Fruit fly (Drosophila melanogaster) whole organism, embryonic: ENCODE results near the gene Drsl2.

Source experiments
- Blimp-1 ChIP-seq: fragments of 200-800 bp; sonication (Bioruptor generic); optimal IDR thresholded peaks from 3 replicates; lab custom pipeline; 2018; ENCODE audit warnings: missing biosample characterization, missing genetic modification characterization, mild to moderate bottlenecking, moderate library complexity, missing genetic modification reagents
- CG10209 ChIP-seq: fragments of 200-800 bp; sonication (Bioruptor generic); optimal IDR thresholded peaks from 3 replicates; lab custom pipeline; 2017; ENCODE audit warnings: missing biosample characterization, mild to moderate bottlenecking, missing genetic modification characterization, missing genetic modification reagents
- CG12744 ChIP-seq: fragments of 200-800 bp; sonication (Bioruptor generic); optimal IDR thresholded peaks from 2 replicates; lab custom pipeline; 2016; ENCODE audit warnings: missing biosample characterization, missing genetic modification characterization
- CG1529 ChIP-seq: fragments of 200-800 bp; sonication (Bioruptor generic); optimal IDR thresholded peaks from 3 replicates; lab custom pipeline; 2018; ENCODE audit warnings: missing biosample characterization, missing genetic modification characterization
- CG17361 ChIP-seq: fragments of 200-800 bp; sonication (Bioruptor generic); IDR thresholded peaks from 3 replicates; pipeline ENCODE4 v1.3.6; 2022; ENCODE audit warnings: missing biosample characterization, missing genetic modification characterization
- CG18476 ChIP-seq: fragments of 200-800 bp; sonication (Bioruptor generic); optimal IDR thresholded peaks from 2 replicates; lab custom pipeline; 2016; ENCODE audit warnings: missing biosample characterization, mild to moderate bottlenecking, missing genetic modification characterization
- CG18599 ChIP-seq: fragments of 200-800 bp; sonication (Bioruptor generic); optimal IDR thresholded peaks from 3 replicates; lab custom pipeline; 2017; ENCODE audit warnings: missing biosample characterization, missing genetic modification characterization, mild to moderate bottlenecking, moderate library complexity, missing genetic modification reagents
- CG18764 ChIP-seq: fragments of 200-800 bp; sonication (Bioruptor generic); optimal IDR thresholded peaks from 3 replicates; lab custom pipeline; 2016; ENCODE audit warnings: missing biosample characterization, missing genetic modification characterization
- CG2129 ChIP-seq: fragments of 200-800 bp; sonication (Bioruptor generic); IDR thresholded peaks from 2 replicates; pipeline ENCODE4 v1.3.6; 2022; ENCODE audit warnings: missing biosample characterization, missing genetic modification characterization; ENCODE audit not compliant: partially characterized antibody
- CG2678 ChIP-seq: fragments of 200-800 bp; sonication (Bioruptor generic); optimal IDR thresholded peaks from 3 replicates; lab custom pipeline; 2019; ENCODE audit warnings: missing biosample characterization, mild to moderate bottlenecking, missing genetic modification characterization, moderate library complexity
- CG2889 ChIP-seq: fragments of 200-800 bp; sonication (Bioruptor generic); IDR thresholded peaks from 3 replicates; pipeline ENCODE4 v1.3.6; 2022; ENCODE audit warnings: missing biosample characterization, missing genetic modification characterization
- CG32772 ChIP-seq: fragments of 200-800 bp; sonication (Bioruptor generic); IDR thresholded peaks from 2 replicates; pipeline ENCODE4 v1.3.6; 2022; ENCODE audit warnings: missing biosample characterization, missing genetic modification characterization
- CG34422 ChIP-seq: fragments of 200-800 bp; sonication (Bioruptor generic); IDR thresholded peaks from 3 replicates; pipeline ENCODE4 v1.3.6; 2022; ENCODE audit warnings: missing biosample characterization, missing genetic modification characterization
- CG3726 ChIP-seq: fragments of 200-800 bp; sonication (Bioruptor generic); IDR thresholded peaks from 3 replicates; pipeline ENCODE4, ENCODE4 v1.3.6; 2022; ENCODE audit warnings: missing biosample characterization, missing genetic modification characterization
- CG3838 ChIP-seq: fragments of 200-800 bp; sonication (Bioruptor generic); optimal IDR thresholded peaks from 3 replicates; lab custom pipeline; 2016; ENCODE audit warnings: missing biosample characterization, missing genetic modification characterization
- CG4360 ChIP-seq: fragments of 200-800 bp; sonication (Bioruptor generic); IDR thresholded peaks from 2 replicates; pipeline ENCODE4 v1.3.6; 2022; ENCODE audit warnings: missing biosample characterization, missing genetic modification characterization
- CG4404 ChIP-seq: fragments of 200-800 bp; sonication (Bioruptor generic); IDR thresholded peaks from 2 replicates; pipeline ENCODE4 v1.3.6; 2022; ENCODE audit warnings: missing biosample characterization, missing genetic modification characterization
- Camta ChIP-seq: fragments of 200-800 bp; sonication (Bioruptor generic); optimal IDR thresholded peaks from 2 replicates; lab custom pipeline; 2016; ENCODE audit warnings: missing biosample characterization, missing genetic modification characterization
- Dip2 ChIP-seq: fragments of 200-800 bp; sonication (Bioruptor generic); IDR thresholded peaks from 2 replicates; pipeline ENCODE4 v1.3.6; 2022; ENCODE audit warnings: missing biosample characterization, missing genetic modification characterization
- Dref ChIP-seq: fragments of 200-800 bp; sonication (Bioruptor generic); IDR thresholded peaks from 2 replicates; pipeline ENCODE4 v1.3.6; 2022; ENCODE audit warnings: missing biosample characterization, missing genetic modification characterization
- H2.0 ChIP-seq: fragments of 200-800 bp; sonication (Bioruptor generic); IDR thresholded peaks from 2 replicates; pipeline ENCODE4 v1.3.6; 2022; ENCODE audit warnings: missing biosample characterization, missing genetic modification characterization
- HmgZ ChIP-seq: fragments of 200-800 bp; sonication (Bioruptor generic); optimal IDR thresholded peaks from 2 replicates; lab custom pipeline; 2018; ENCODE audit warnings: missing biosample characterization, mild to moderate bottlenecking, missing genetic modification characterization
- Mad ChIP-seq: fragments of 200-800 bp; sonication (Bioruptor generic); optimal IDR thresholded peaks from 2 replicates; lab custom pipeline; 2016; ENCODE audit warnings: missing biosample characterization, missing genetic modification characterization
- NC2β ChIP-seq: fragments of 200-800 bp; sonication (Bioruptor generic); optimal IDR thresholded peaks from 2 replicates; lab custom pipeline; 2016; ENCODE audit warnings: missing biosample characterization, missing genetic modification characterization
- Nf-YC ChIP-seq: fragments of 200-800 bp; optimal IDR thresholded peaks from 3 replicates; lab custom pipeline; 2019; ENCODE audit warnings: missing biosample characterization, mild to moderate bottlenecking, missing genetic modification characterization, moderate library complexity
- Optix ChIP-seq: fragments of 200-800 bp; sonication (Bioruptor generic); IDR thresholded peaks from 3 replicates; pipeline ENCODE4 v1.3.6; 2022; ENCODE audit warnings: missing biosample characterization, missing genetic modification characterization
- Rfx ChIP-seq: fragments of 200-800 bp; sonication (Bioruptor generic); IDR thresholded peaks from 2 replicates; pipeline ENCODE4 v1.3.6; 2022; ENCODE audit warnings: missing biosample characterization, missing genetic modification characterization
- Spps ChIP-seq: fragments of 200-800 bp; sonication (Bioruptor generic); optimal IDR thresholded peaks from 2 replicates; lab custom pipeline; 2018; ENCODE audit warnings: missing biosample characterization, mild to moderate bottlenecking, missing genetic modification characterization
- Trl ChIP-seq, 3 experiments: fragments of >200 bp in 2 of 3; fragments of 200-800 bp in 1 of 3; sonication (Bioruptor generic) in 1 of 3; optimal IDR thresholded peaks; 2 replicates in 1 of 3; 3 replicates in 2 of 3; lab custom pipeline; 2016 to 2017; ENCODE audit warnings: missing biosample characterization in 1 of 3, missing genetic modification characterization in 1 of 3
- Usf ChIP-seq: fragments of 200-800 bp; sonication (Bioruptor generic); optimal IDR thresholded peaks from 2 replicates; lab custom pipeline; 2017; ENCODE audit warnings: missing genotype, missing biosample characterization, missing genetic modification characterization
- bsh ChIP-seq, 2 experiments: fragments of 200-800 bp; sonication (Bioruptor generic); optimal IDR thresholded peaks; 2 replicates each; lab custom pipeline; 2017 to 2018; ENCODE audit warnings: mild to moderate bottlenecking in 2 of 2, missing biosample characterization in 2 of 2, missing genetic modification characterization in 2 of 2, moderate library complexity in 1 of 2
- cas ChIP-seq: fragments of 200-800 bp; sonication (Bioruptor generic); IDR thresholded peaks from 2 replicates; pipeline ENCODE4 v1.3.6; 2022; ENCODE audit warnings: missing biosample characterization, missing genetic modification characterization
- caup ChIP-seq: fragments of 200-800 bp; sonication (Bioruptor generic); optimal IDR thresholded peaks from 3 replicates; lab custom pipeline; 2017; ENCODE audit warnings: missing biosample characterization, mild to moderate bottlenecking, missing genetic modification characterization, moderate library complexity; ENCODE audit not compliant: severe bottlenecking
- cg ChIP-seq: fragments of 200-800 bp; sonication (Bioruptor generic); optimal IDR thresholded peaks from 3 replicates; lab custom pipeline; 2019; ENCODE audit warnings: missing biosample characterization, mild to moderate bottlenecking, missing genetic modification characterization, moderate library complexity
- chn ChIP-seq: fragments of 200-800 bp; sonication (Bioruptor generic); optimal IDR thresholded peaks from 2 replicates; lab custom pipeline; 2016; ENCODE audit warnings: missing biosample characterization, missing genetic modification characterization
- ci ChIP-seq: fragments of 200-800 bp; sonication (Bioruptor generic); IDR thresholded peaks from 3 replicates; pipeline ENCODE4 v1.3.6; 2022; ENCODE audit warnings: missing biosample characterization, missing genetic modification characterization
- disco-r ChIP-seq: fragments of 200-800 bp; sonication (Bioruptor generic); optimal IDR thresholded peaks from 2 replicates; lab custom pipeline; 2016; ENCODE audit warnings: missing biosample characterization, missing genetic modification characterization
- dmrt99B ChIP-seq: fragments of 200-800 bp; sonication (Bioruptor generic); optimal IDR thresholded peaks from 2 replicates; lab custom pipeline; 2018; ENCODE audit warnings: missing biosample characterization, mild to moderate bottlenecking, missing genetic modification characterization, moderate library complexity
- emc ChIP-seq: fragments of 200-800 bp; sonication (Bioruptor generic); optimal IDR thresholded peaks from 2 replicates; lab custom pipeline; 2016; ENCODE audit warnings: missing biosample characterization, missing genetic modification characterization
- klu ChIP-seq: fragments of 200-800 bp; sonication (Bioruptor generic); IDR thresholded peaks from 2 replicates; pipeline ENCODE4 v1.3.6; 2022; ENCODE audit warnings: missing biosample characterization, missing genetic modification characterization
- lola ChIP-seq, 3 experiments: fragments of >200 bp in 2 of 3; fragments of 200-800 bp in 1 of 3; sonication (Bioruptor generic) in 1 of 3; optimal IDR thresholded peaks; 2 replicates each; lab custom pipeline; 2017 to 2019; ENCODE audit warnings: missing biosample characterization in 3 of 3, missing genetic modification characterization in 3 of 3, mild to moderate bottlenecking in 1 of 3, moderate library complexity in 1 of 3
- lov ChIP-seq, 2 experiments: fragments of 200-800 bp in 1 of 2; fragments of >200 bp in 1 of 2; sonication (Bioruptor generic) in 1 of 2; IDR thresholded peaks in 1 of 2; optimal IDR thresholded peaks in 1 of 2; 2 replicates in 1 of 2; 3 replicates in 1 of 2; pipeline versions ENCODE4 v1.3.6 to Lab custom; 2017 to 2022; ENCODE audit warnings: missing biosample characterization in 1 of 2, missing genetic modification characterization in 1 of 2
- nerfin-2 ChIP-seq: fragments of 200-800 bp; sonication (Bioruptor generic); IDR thresholded peaks from 2 replicates; pipeline ENCODE4 v1.3.6; 2022; ENCODE audit warnings: missing biosample characterization, missing genetic modification characterization; ENCODE audit not compliant: partially characterized antibody
- prd ChIP-seq, 3 experiments: fragments of >200 bp in 2 of 3; fragments of 200-800 bp in 1 of 3; sonication (Bioruptor generic) in 1 of 3; optimal IDR thresholded peaks in 2 of 3; IDR thresholded peaks in 1 of 3; 2 replicates in 2 of 3; 3 replicates in 1 of 3; pipeline versions ENCODE4 v1.3.6 to Lab custom; 2017 to 2022; ENCODE audit warnings: missing biosample characterization in 1 of 3, missing genetic modification characterization in 1 of 3
- psq ChIP-seq: fragments of 200-800 bp; sonication (Bioruptor generic); optimal IDR thresholded peaks from 2 replicates; lab custom pipeline; 2017; ENCODE audit warnings: missing biosample characterization, missing genetic modification characterization
- ranshi ChIP-seq: fragments of 200-800 bp; sonication (Bioruptor generic); IDR thresholded peaks from 2 replicates; pipeline ENCODE4 v1.3.6; 2022; ENCODE audit warnings: missing biosample characterization, missing genetic modification characterization
- ttk ChIP-seq: fragments of 200-800 bp; sonication (Bioruptor generic); IDR thresholded peaks from 2 replicates; pipeline ENCODE4 v2.1.2; 2022; ENCODE audit warnings: missing biosample characterization, missing genetic modification characterization
- unpg ChIP-seq: fragments of 200-800 bp; sonication (Bioruptor generic); optimal IDR thresholded peaks from 3 replicates; lab custom pipeline; 2018; ENCODE audit warnings: missing biosample characterization, mild to moderate bottlenecking, missing genetic modification characterization, moderate library complexity

The Drsl2 gene

DNA sequence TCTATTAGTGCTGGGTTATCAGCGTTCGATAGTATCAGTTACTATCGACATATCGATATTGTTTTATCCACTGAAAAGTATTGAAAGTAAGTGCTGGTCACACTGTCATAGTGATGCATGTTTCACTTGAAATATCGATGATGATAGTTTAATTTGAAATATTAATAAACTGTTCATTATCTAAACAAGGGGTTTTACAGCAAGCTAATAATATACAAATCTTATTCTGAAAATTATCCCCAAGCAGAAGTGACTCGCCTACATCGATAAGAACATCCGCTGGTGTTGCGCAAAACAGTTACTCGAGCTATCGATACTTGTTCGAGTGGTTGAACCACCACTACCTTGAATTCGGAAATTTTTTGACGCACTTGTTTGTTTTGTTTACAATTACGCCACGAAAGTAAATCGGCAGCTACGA lies 5.1 kb downstream of the Drsl2 start, which contains the start of the genes PIG-C, CG12016 and Dpm2 (continued):
- peak; percentile 54 for TF ChIP-seq Camta
- peak; percentile 78 for TF ChIP-seq HmgZ
- TF ChIP-seq CG34422 (GFP tag; lab: Robert Waterston, UW), result peak; percentile 59; the same call in 1 of the 3 replicates
- peak; percentile 58 for TF ChIP-seq CG18476 (GFP tag; lab: Kevin White, UChicago)
- TF ChIP-seq Mad (GFP tag; lab: Kevin White, UChicago), result peak; percentile 73
- TF ChIP-seq CG17361 (GFP tag; lab: Robert Waterston, UW), result peak; percentile 79
- TF ChIP-seq CG2889 (GFP tag; lab: Robert Waterston, UW), result 0 out of 3 replicates have a peak, but pooled peaks have one; percentile 38
- peak; percentile 35 for TF ChIP-seq CG10209 (GFP tag; lab: Kevin White, UChicago)
- peak; percentile 70 for TF ChIP-seq Nf-YC
- peak; percentile 57; the same call in 1 of the 2 replicates for TF ChIP-seq CG32772 (GFP tag; lab: Robert Waterston, UW)
- no peak; the same call in 1 of the 2 replicates for TF ChIP-seq H2.0 (GFP tag; lab: Robert Waterston, UW)
- TF ChIP-seq Trl (optimal IDR thresholded peaks at IDR 0.05; lab: Kevin White, UChicago), result no peak
- peak; percentile 78 for TF ChIP-seq Trl (GFP tag; optimal IDR thresholded peaks at IDR 0.05; lab: Kevin White, UChicago)
- no peak for TF ChIP-seq disco-r (GFP tag; lab: Kevin White, UChicago)
- TF ChIP-seq CG1529 (GFP tag; lab: Kevin White, UChicago), result no peak
- peak; percentile 95 for TF ChIP-seq CG2129
- no peak for TF ChIP-seq Optix (GFP tag; lab: Robert Waterston, UW)
- no peak for TF ChIP-seq unpg (GFP tag; lab: Kevin White, UChicago)
- no peak for TF ChIP-seq cg (GFP tag; lab: Kevin White, UChicago)
- peak in 1 of 3 experiments; percentile 62 for TF ChIP-seq lola (GFP tag; optimal IDR thresholded peaks at IDR 0.05; lab: Kevin White, UChicago)
- peak; percentile 54; the same call in 1 of the 2 replicates for TF ChIP-seq klu (GFP tag; lab: Robert Waterston, UW)
- TF ChIP-seq Usf, result peak; percentile 56
- TF ChIP-seq CG3838 (GFP tag; lab: Kevin White, UChicago), result peak; percentile 27
- TF ChIP-seq CG18599 (GFP tag; lab: Kevin White, UChicago), result peak; percentile 64
- TF ChIP-seq CG3726 (GFP tag; lab: Robert Waterston, UW), result no peak
- no peak for TF ChIP-seq emc (GFP tag; lab: Kevin White, UChicago)
- peak; percentile 5 for TF ChIP-seq psq (GFP tag; lab: Kevin White, UChicago)
- peak in 1 of 2 experiments; percentile 43 for TF ChIP-seq bsh (GFP tag; optimal IDR thresholded peaks at IDR 0.05; lab: Kevin White, UChicago)
- TF ChIP-seq Blimp-1 (GFP tag; lab: Kevin White, UChicago), result peak; percentile 36
- no peak for TF ChIP-seq CG2678
- TF ChIP-seq ci (GFP tag; lab: Robert Waterston, UW), result no peak
- peak; percentile 55; the same call in 1 of the 2 replicates for TF ChIP-seq ttk
- TF ChIP-seq lov (optimal IDR thresholded peaks at IDR 0.05; lab: Kevin White, UChicago), result no peak
- 0 out of 3 replicates have a peak, but pooled peaks have one; percentile 9 for TF ChIP-seq lov (GFP tag; IDR thresholded peaks at IDR 0.05; lab: Robert Waterston, UW)
- TF ChIP-seq Spps (tag; lab: Kevin White, UChicago), result no peak
- peak; percentile 50; the same call in 1 of the 2 replicates for TF ChIP-seq CG4404 (GFP tag; lab: Robert Waterston, UW)
- no peak for TF ChIP-seq Dip2 (GFP tag; lab: Robert Waterston, UW)
- TF ChIP-seq CG4360 (GFP tag; lab: Robert Waterston, UW), result no peak
- peak; percentile 90 for TF ChIP-seq Dref (GFP tag; lab: Robert Waterston, UW)
- peak; percentile 53; the same call in 1 of the 2 replicates for TF ChIP-seq cas (GFP tag; lab: Robert Waterston, UW)
- peak; percentile 77 for TF ChIP-seq chn (GFP tag; lab: Kevin White, UChicago)
- peak; percentile 81 for TF ChIP-seq Rfx (GFP tag; lab: Robert Waterston, UW)
- no peak for TF ChIP-seq dmrt99B (tag; lab: Kevin White, UChicago)
- TF ChIP-seq NC2β (GFP tag; lab: Kevin White, UChicago), result peak; percentile 63
- TF ChIP-seq nerfin-2 (GFP tag; lab: Robert Waterston, UW), result peak; percentile 92
- peak; percentile 52 for TF ChIP-seq CG12744 (GFP tag; lab: Kevin White, UChicago)
- TF ChIP-seq ranshi (GFP tag; lab: Robert Waterston, UW), result 0 out of 2 replicates have a peak, but pooled peaks have one; percentile 58
- peak; percentile 36 for TF ChIP-seq CG18764
- TF ChIP-seq prd (optimal IDR thresholded peaks at IDR 0.05; lab: Kevin White, UChicago), result no peak
- TF ChIP-seq prd (GFP tag; IDR thresholded peaks at IDR 0.05; lab: Robert Waterston, UW), result peak; percentile 76
- TF ChIP-seq caup (GFP tag; lab: Kevin White, UChicago), result peak; percentile 56
